Worm (Caenorhabditis elegans): ENCODE measurements around the gene Y82E9BL.5.
"Not testable (repeated sequence)": the region's sequence is repeated elsewhere in the genome, so short reads cannot be mapped to it uniquely, and the experiment has no call there.

ce11 chrIII:1377903-1378302 is 30.5 kb upstream of the Y82E9BL.5 start, which contains the start of gene pals-40:
- TF ChIP-seq npax-4 (tag; optimal IDR thresholded peaks at IDR 0.05); T23F11.4 (GFP tag; optimal IDR thresholded peaks at IDR 0.05): not testable (repeated sequence)

Measured in whole organism, late embryonic.